Fruit fly (Drosophila melanogaster): ENCODE data around the gene Prp40.

Gene Prp40

DNA sequence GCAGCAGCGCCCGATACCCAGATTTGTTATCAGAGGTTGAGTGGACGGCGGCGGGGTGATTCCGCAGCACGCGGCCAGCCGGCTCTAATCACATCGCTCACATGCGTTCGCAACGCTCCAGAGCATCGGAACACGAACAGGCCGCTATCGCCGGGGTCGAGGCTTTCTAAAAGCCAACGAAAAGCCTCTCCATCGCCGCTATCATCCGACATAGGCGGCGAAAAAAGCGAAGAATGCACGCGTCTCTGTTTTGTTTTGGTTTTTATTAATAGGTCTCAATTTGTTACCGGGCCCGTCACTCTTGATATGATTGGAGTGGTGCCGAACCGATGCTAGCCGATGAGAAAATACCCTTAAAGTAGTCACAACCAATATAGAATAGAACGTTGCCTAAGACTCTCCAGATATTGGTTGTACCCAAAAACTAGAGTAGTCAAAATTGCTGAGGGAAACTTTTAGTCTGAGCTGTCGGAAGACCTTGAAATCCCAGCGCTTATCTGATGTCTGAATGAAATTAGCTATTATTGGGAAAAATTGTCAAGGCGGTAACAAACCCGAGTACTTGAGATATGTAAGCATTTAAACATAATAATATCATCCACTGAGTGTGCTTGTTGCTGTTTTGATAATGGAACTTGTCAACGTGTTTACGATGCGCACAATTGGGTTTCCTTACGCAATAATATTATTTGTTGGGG is 19.0 kb downstream of the Prp40 start, which contains the start of gene CG17261 (continued):
- TF ChIP-seq trem (tag; optimal IDR thresholded peaks at IDR 0.05) = no peak
- no peak for TF ChIP-seq Scr (GFP tag; IDR thresholded peaks at IDR 0.05; ENCODE audit: partially characterized antibody)
- TF ChIP-seq CG1233 (GFP tag; optimal IDR thresholded peaks at IDR 0.05) = peak; percentile 8
- no peak for TF ChIP-seq MTF-1 (GFP tag; optimal IDR thresholded peaks at IDR 0.05; ENCODE audit: borderline replicate concordance)
- no peak for TF ChIP-seq slp2 (GFP tag; optimal IDR thresholded peaks at IDR 0.05)
- peak; percentile 15 for TF ChIP-seq HHEX (GFP tag; optimal IDR thresholded peaks at IDR 0.05)
- TF ChIP-seq CG3726 (GFP tag; IDR thresholded peaks at IDR 0.05) = no peak
- peak; percentile 68 for TF ChIP-seq Fer1 (GFP tag; optimal IDR thresholded peaks at IDR 0.05)
- no peak for TF ChIP-seq fd64A (GFP tag; optimal IDR thresholded peaks at IDR 0.05)
- no peak for TF ChIP-seq CG17328 (GFP tag; IDR thresholded peaks at IDR 0.05)
- TF ChIP-seq HmgZ (tag; optimal IDR thresholded peaks at IDR 0.05) = peak; percentile 53
- no peak for TF ChIP-seq gt (GFP tag; IDR thresholded peaks at IDR 0.05)
- TF ChIP-seq bowl (GFP tag; IDR thresholded peaks at IDR 0.05) = 0 out of 2 replicates have a peak, but pooled peaks have one; percentile 15
- TF ChIP-seq Usf (GFP tag; optimal IDR thresholded peaks at IDR 0.05) = no peak
- TF ChIP-seq dm (GFP tag; optimal IDR thresholded peaks at IDR 0.05) = peak; percentile 21
- no peak for TF ChIP-seq klu (GFP tag; IDR thresholded peaks at IDR 0.05)
- TF ChIP-seq btn (GFP tag; optimal IDR thresholded peaks at IDR 0.05) = no peak
- no peak for TF ChIP-seq CG4282 (GFP tag; optimal IDR thresholded peaks at IDR 0.05)
- TF ChIP-seq Rx (GFP tag; IDR thresholded peaks at IDR 0.05) = no peak
- TF ChIP-seq CoRest (tag; optimal IDR thresholded peaks at IDR 0.05) = peak; percentile 25
- TF ChIP-seq prd (optimal IDR thresholded peaks at IDR 0.05) = no peak
- 0 out of 3 replicates have a peak, but pooled peaks have one; percentile 28 for TF ChIP-seq prd (GFP tag; IDR thresholded peaks at IDR 0.05)
- peak; percentile 44 for TF ChIP-seq Fer3 (tag; optimal IDR thresholded peaks at IDR 0.05)
- TF ChIP-seq Sin3A (optimal IDR thresholded peaks at IDR 0.05) = no peak
- TF ChIP-seq exex (tag; optimal IDR thresholded peaks at IDR 0.05) = peak; percentile 97
- TF ChIP-seq H2.0 (GFP tag; IDR thresholded peaks at IDR 0.05) = 0 out of 2 replicates have a peak, but pooled peaks have one; percentile 14
- TF ChIP-seq Hey (tag; optimal IDR thresholded peaks at IDR 0.05) = peak; percentile 89
- TF ChIP-seq CG12155 (GFP tag; optimal IDR thresholded peaks at IDR 0.05) = peak; percentile 27
- no peak for TF ChIP-seq CG15696 (tag; optimal IDR thresholded peaks at IDR 0.05)
- TF ChIP-seq CG11696 (GFP tag; IDR thresholded peaks at IDR 0.05) = no peak
- peak; percentile 43 for TF ChIP-seq CG12391 (tag; optimal IDR thresholded peaks at IDR 0.05)
- no peak for TF ChIP-seq CG1529 (GFP tag; optimal IDR thresholded peaks at IDR 0.05)
- peak; percentile 5 for TF ChIP-seq tx (GFP tag; optimal IDR thresholded peaks at IDR 0.05)
- TF ChIP-seq CG17361 (GFP tag; IDR thresholded peaks at IDR 0.05) = 0 out of 3 replicates have a peak, but pooled peaks have one; percentile 8
- peak; percentile 30; the same call in 1 of the 2 replicates for TF ChIP-seq vvl (GFP tag; IDR thresholded peaks at IDR 0.05)
- no peak for TF ChIP-seq fd96Cb (tag; optimal IDR thresholded peaks at IDR 0.05)
- no peak for TF ChIP-seq Nf-YB (GFP tag; optimal IDR thresholded peaks at IDR 0.05)
- TF ChIP-seq trh (GFP tag; optimal IDR thresholded peaks at IDR 0.05) = no peak
- no peak for TF ChIP-seq pnt (GFP tag; optimal IDR thresholded peaks at IDR 0.05)
- no peak for TF ChIP-seq B-H2 (GFP tag; optimal IDR thresholded peaks at IDR 0.05)
- TF ChIP-seq pzg (GFP tag; optimal IDR thresholded peaks at IDR 0.05) = no peak
- no peak for TF ChIP-seq oc (tag; optimal IDR thresholded peaks at IDR 0.05)
- TF ChIP-seq sim (GFP tag; IDR thresholded peaks at IDR 0.05) = no peak
- TF ChIP-seq CG15514 (GFP tag; optimal IDR thresholded peaks at IDR 0.05) = peak; percentile 30
- TF ChIP-seq CG7963 (GFP tag; IDR thresholded peaks at IDR 0.05; ENCODE audit: partially characterized antibody) = no peak
- TF ChIP-seq ase (GFP tag; IDR thresholded peaks at IDR 0.05) = no peak
- TF ChIP-seq CG15601 (tag; optimal IDR thresholded peaks at IDR 0.05) = no peak
- TF ChIP-seq nerfin-2 (GFP tag; IDR thresholded peaks at IDR 0.05; ENCODE audit: partially characterized antibody) = no peak
- peak; percentile 21 to 35 for TF ChIP-seq Hr51 (GFP tag; optimal IDR thresholded peaks at IDR 0.05)
- TF ChIP-seq H15 (GFP tag; IDR thresholded peaks at IDR 0.05) = no peak
